Worm (Caenorhabditis elegans): ENCODE measurements around the gene pfn-2.

pfn-2 gene

ce11 chrX:5319214-5319838, 34.5 kb downstream of the pfn-2 start (continued):
- TF ChIP-seq unc-39 (tag; optimal IDR thresholded peaks at IDR 0.05), result no peak
- peak; percentile 64; the same call in 1 of the 2 replicates for TF ChIP-seq mxl-2 (GFP tag; conservative IDR thresholded peaks at IDR 0.05)
- TF ChIP-seq tag-97 (GFP tag; IDR thresholded peaks at IDR 0.05), result no peak
- 0 out of 4 replicates have a peak, but pooled peaks of 1 of the 2 experiments have one; percentile 53 for TF ChIP-seq madf-5 (GFP tag; IDR thresholded peaks at IDR 0.05)
- no peak for TF ChIP-seq nhr-77 (tag; optimal IDR thresholded peaks at IDR 0.05)
- TF ChIP-seq mdt-29 (GFP tag; IDR thresholded peaks at IDR 0.05), result peak; percentile 33; the same call in 1 of the 2 replicates
- TF ChIP-seq mdl-1 (tag; optimal IDR thresholded peaks at IDR 0.05), result no peak
- no peak for TF ChIP-seq jun-1 (tag; optimal IDR thresholded peaks at IDR 0.05)
- TF ChIP-seq F10B5.3 (tag; optimal IDR thresholded peaks at IDR 0.05), result no peak
- no peak for TF ChIP-seq saeg-2 (GFP tag; IDR thresholded peaks at IDR 0.05)
- no peak for TF ChIP-seq zfp-3 (GFP tag; conservative IDR thresholded peaks at IDR 0.05)
- no peak for TF ChIP-seq nhr-11 (tag; optimal IDR thresholded peaks at IDR 0.05)
- TF ChIP-seq lin-1 (GFP tag; IDR thresholded peaks at IDR 0.05), result peak; percentile 67; the same call in 1 of the 2 replicates
- TF ChIP-seq ceh-20 (GFP tag; IDR thresholded peaks at IDR 0.05), result 0 out of 2 replicates have a peak, but pooled peaks have one; percentile 60
- no peak; the same call in 1 of the 2 replicates for TF ChIP-seq dmd-8 (GFP tag; IDR thresholded peaks at IDR 0.05)
- TF ChIP-seq nhr-237 (tag; optimal IDR thresholded peaks at IDR 0.05), result no peak
- TF ChIP-seq mep-1 (tag; optimal IDR thresholded peaks at IDR 0.05), result peak; percentile 39
- peak; percentile 98 for TF ChIP-seq aha-1 (tag)
- peak in 1 of 2 experiments; percentile 96 for TF ChIP-seq unc-62 (GFP tag; optimal IDR thresholded peaks at IDR 0.05 in 1 of 2)
- no peak for TF ChIP-seq unc-62 (tag; optimal IDR thresholded peaks at IDR 0.05)
- TF ChIP-seq daf-16 (GFP tag; optimal IDR thresholded peaks at IDR 0.05), result peak; percentile 26 to 73
- TF ChIP-seq daf-16 (tag; optimal IDR thresholded peaks at IDR 0.05), result peak; percentile 45
- peak; percentile 58; the same call in 1 of the 2 replicates for TF ChIP-seq pha-4 (GFP tag; IDR thresholded peaks at IDR 0.05)
- no peak for TF ChIP-seq pha-4 (tag; optimal IDR thresholded peaks at IDR 0.05)
- TF ChIP-seq php-3 (GFP tag; IDR thresholded peaks at IDR 0.05), result no peak; the same call in 1 of the 2 replicates
- TF ChIP-seq zag-1 (tag; optimal IDR thresholded peaks at IDR 0.05), result no peak
- TF ChIP-seq mes-2 (tag; optimal IDR thresholded peaks at IDR 0.05; ENCODE audit: poor library complexity, severe bottlenecking), result no peak
- peak; percentile 39 for TF ChIP-seq zip-2 (tag; optimal IDR thresholded peaks at IDR 0.05)
- TF ChIP-seq ama-1 (optimal IDR thresholded peaks at IDR 0.05), result no peak
- TF ChIP-seq Y5F2A.4 (GFP tag; optimal IDR thresholded peaks at IDR 0.05), result peak; percentile 29
- TF ChIP-seq F44E2.7 (GFP tag; IDR thresholded peaks at IDR 0.05), result peak; percentile 86; the same call in 1 of the 2 replicates
- no peak for TF ChIP-seq lin-39 (tag; optimal IDR thresholded peaks at IDR 0.05)
- no peak for TF ChIP-seq lin-13 (GFP tag; optimal IDR thresholded peaks at IDR 0.05)
- TF ChIP-seq lin-38 (GFP tag; IDR thresholded peaks at IDR 0.05), result no peak
- TF ChIP-seq ceh-62 (tag; optimal IDR thresholded peaks at IDR 0.05), result no peak
- TF ChIP-seq ceh-32 (tag; optimal IDR thresholded peaks at IDR 0.05; ENCODE audit: poor library complexity), result no peak
- TF ChIP-seq dmd-9 (GFP tag; IDR thresholded peaks at IDR 0.05), result peak; percentile 64; the same call in 1 of the 2 replicates
- no peak; the same call in 1 of the 2 replicates for TF ChIP-seq Y48G9A.11 (GFP tag; IDR thresholded peaks at IDR 0.05)
- TF ChIP-seq D1046.2 (GFP tag; IDR thresholded peaks at IDR 0.05), result no peak
- TF ChIP-seq arid-1 (GFP tag; conservative IDR thresholded peaks at IDR 0.05), result peak; percentile 61; the same call in 1 of the 2 replicates
- no peak for TF ChIP-seq nhr-76 (tag; optimal IDR thresholded peaks at IDR 0.05)
- TF ChIP-seq skn-1 (tag; optimal IDR thresholded peaks at IDR 0.05), result no peak
- peak; percentile 53 for TF ChIP-seq nhr-48 (tag; optimal IDR thresholded peaks at IDR 0.05)
- TF ChIP-seq hlh-30 (tag; optimal IDR thresholded peaks at IDR 0.05; ENCODE audit: insufficient read depth), result peak; percentile 42
- peak; percentile 61 for TF ChIP-seq rbr-2 (tag; optimal IDR thresholded peaks at IDR 0.05)
- TF ChIP-seq nhr-102 (tag; optimal IDR thresholded peaks at IDR 0.05), result no peak
- TF ChIP-seq cey-2 (tag; optimal IDR thresholded peaks at IDR 0.05; ENCODE audit: borderline replicate concordance, insufficient read depth), result no peak
- peak; percentile 61; the same call in 1 of the 2 replicates for TF ChIP-seq ZK337.2 (GFP tag; IDR thresholded peaks at IDR 0.05)
- TF ChIP-seq F49E8.2 (tag; optimal IDR thresholded peaks at IDR 0.05; ENCODE audit: borderline replicate concordance), result no peak
- no peak for TF ChIP-seq egl-27 (tag; optimal IDR thresholded peaks at IDR 0.05)
- no peak for TF ChIP-seq pqm-1 (tag; optimal IDR thresholded peaks at IDR 0.05)

Data from whole organism, L4 larva.